Worm (Caenorhabditis elegans) whole organism, L3 larva: ENCODE data around the gene T24C4.5.
A peak's percentile ranks its signal among the peaks of the same experiment; 100 is the strongest.

ENCODE experiments used
- R02D3.7 ChIP-seq: fragments of 150-350 bp; optimal IDR thresholded peaks from 2 replicates; lab custom pipeline; 2014; ENCODE audit warnings: missing biosample characterization, missing genetic modification characterization
- ama-1 ChIP-seq: fragments of 150-350 bp; optimal IDR thresholded peaks from 2 replicates; lab custom pipeline; 2018
- ceh-16 ChIP-seq: sonication (generic microtip); optimal IDR thresholded peaks from 2 replicates; lab custom pipeline; 2017; ENCODE audit warnings: missing biosample characterization, missing genetic modification characterization
- ceh-28 ChIP-seq: fragments of 150-350 bp; optimal IDR thresholded peaks from 2 replicates; lab custom pipeline; 2014; ENCODE audit warnings: missing biosample characterization, missing genetic modification reagents, missing genetic modification characterization
- ceh-82 ChIP-seq: fragments of 150-350 bp; optimal IDR thresholded peaks from 2 replicates; lab custom pipeline; 2014; ENCODE audit warnings: missing biosample characterization, missing genetic modification characterization
- ceh-9 ChIP-seq: sonication (generic microtip); optimal IDR thresholded peaks from 2 replicates; lab custom pipeline; 2018; ENCODE audit warnings: missing biosample characterization, missing genetic modification characterization
- egl-27 ChIP-seq: sonication (generic microtip); optimal IDR thresholded peaks from 4 replicates; lab custom pipeline; 2017; ENCODE audit warnings: missing biosample characterization, missing genetic modification reagents, missing genetic modification characterization
- elt-2 ChIP-seq: sonication (generic microtip); optimal IDR thresholded peaks from 2 replicates; lab custom pipeline; 2016; ENCODE audit warnings: missing genetic modification reagents, mild to moderate bottlenecking, missing genetic modification characterization, missing compliant biosample characterization
- elt-3 ChIP-seq, 3 experiments: fragments of 150-350 bp in 1 of 3; sonication (generic microtip) in 2 of 3; optimal IDR thresholded peaks; 2 replicates in 2 of 3; 4 replicates in 1 of 3; lab custom pipeline; 2014 to 2017; ENCODE audit warnings: missing biosample characterization in 3 of 3, missing genetic modification characterization in 3 of 3
- eor-1 ChIP-seq, 2 experiments: fragments of 150-350 bp; optimal IDR thresholded peaks; 2 replicates each; lab custom pipeline; 2014 to 2018; ENCODE audit warnings: missing biosample characterization in 2 of 2, missing genetic modification characterization in 2 of 2
- fkh-10 ChIP-seq: sonication (generic microtip); optimal IDR thresholded peaks from 2 replicates; lab custom pipeline; 2017; ENCODE audit warnings: missing biosample characterization, missing genetic modification reagents, missing genetic modification characterization
- fos-1 ChIP-seq: fragments of 150-350 bp; optimal IDR thresholded peaks from 2 replicates; lab custom pipeline; 2014; ENCODE audit warnings: missing biosample characterization, missing genetic modification characterization
- hmg-11 ChIP-seq: sonication (generic microtip); optimal IDR thresholded peaks from 2 replicates; lab custom pipeline; 2016; ENCODE audit warnings: missing genetic modification characterization, missing compliant biosample characterization
- jun-1 ChIP-seq: fragments of 150-350 bp; optimal IDR thresholded peaks from 2 replicates; lab custom pipeline; 2014; ENCODE audit warnings: missing biosample characterization, missing genetic modification reagents, missing genetic modification characterization
- lin-15B ChIP-seq: fragments of 150-350 bp; optimal IDR thresholded peaks from 2 replicates; lab custom pipeline; 2014; ENCODE audit warnings: missing biosample characterization, missing genetic modification characterization
- lin-39 ChIP-seq: fragments of 150-350 bp; optimal IDR thresholded peaks from 2 replicates; lab custom pipeline; 2018; ENCODE audit warnings: missing biosample characterization, missing genetic modification reagents, missing genetic modification characterization
- lsy-12 ChIP-seq: sonication (generic microtip); optimal IDR thresholded peaks from 2 replicates; lab custom pipeline; 2016; ENCODE audit warnings: mild to moderate bottlenecking, missing genetic modification characterization, missing compliant biosample characterization
- mml-1 ChIP-seq: fragments of 150-350 bp; sonication (generic microtip); optimal IDR thresholded peaks from 3 replicates; lab custom pipeline; 2014; ENCODE audit warnings: missing biosample characterization, missing genetic modification characterization
- nfya-1 ChIP-seq: sonication (generic microtip); optimal IDR thresholded peaks from 2 replicates; lab custom pipeline; 2017; ENCODE audit warnings: missing genetic modification characterization, mild to moderate bottlenecking, missing compliant biosample characterization, antibody characterized with exemption, moderate library complexity; ENCODE audit not compliant: insufficient read depth
- nhr-23 ChIP-seq: fragments of 150-350 bp; optimal IDR thresholded peaks from 2 replicates; lab custom pipeline; 2014; ENCODE audit warnings: missing biosample characterization, missing genetic modification reagents, missing genetic modification characterization
- nhr-237 ChIP-seq: fragments of 150-350 bp; optimal IDR thresholded peaks from 2 replicates; lab custom pipeline; 2014; ENCODE audit warnings: missing biosample characterization, missing genetic modification characterization
- nhr-25 ChIP-seq: sonication (generic microtip); optimal IDR thresholded peaks from 2 replicates; lab custom pipeline; 2017; ENCODE audit warnings: missing biosample characterization, missing genetic modification characterization
- nhr-28 ChIP-seq: fragments of 150-350 bp; optimal IDR thresholded peaks from 2 replicates; lab custom pipeline; 2014; ENCODE audit warnings: missing biosample characterization, missing genetic modification characterization
- nhr-43 ChIP-seq: sonication (generic microtip); optimal IDR thresholded peaks from 2 replicates; lab custom pipeline; 2016; ENCODE audit warnings: mild to moderate bottlenecking, missing genetic modification characterization, missing compliant biosample characterization; ENCODE audit not compliant: poor library complexity, severe bottlenecking
- nhr-67 ChIP-seq: fragments of 150-350 bp; optimal IDR thresholded peaks from 2 replicates; lab custom pipeline; 2014; ENCODE audit warnings: missing biosample characterization, missing genetic modification characterization
- nhr-76 ChIP-seq: fragments of 150-350 bp; sonication (generic microtip); optimal IDR thresholded peaks from 5 replicates; lab custom pipeline; 2014; ENCODE audit warnings: missing biosample characterization, missing genetic modification characterization
- pha-4 ChIP-seq: fragments of 150-350 bp; optimal IDR thresholded peaks from 2 replicates; lab custom pipeline; 2014; ENCODE audit warnings: missing biosample characterization, missing genetic modification reagents, missing genetic modification characterization
- pqm-1 ChIP-seq: fragments of 150-350 bp; optimal IDR thresholded peaks from 2 replicates; lab custom pipeline; 2017; ENCODE audit warnings: missing biosample characterization, missing genetic modification characterization, inconsistent platforms
- sea-2 ChIP-seq: fragments of 150-350 bp; sonication (generic microtip); optimal IDR thresholded peaks from 4 replicates; lab custom pipeline; 2014; ENCODE audit warnings: missing biosample characterization, missing genetic modification reagents, missing genetic modification characterization
- skn-1 ChIP-seq: fragments of 150-350 bp; optimal IDR thresholded peaks from 2 replicates; lab custom pipeline; 2014; ENCODE audit warnings: missing biosample characterization, missing genetic modification characterization
- snpc-4 ChIP-seq: fragments of 150-350 bp; optimal IDR thresholded peaks from 2 replicates; lab custom pipeline; 2014; ENCODE audit warnings: missing biosample characterization, missing genetic modification characterization
- unc-39 ChIP-seq: sonication (generic microtip); optimal IDR thresholded peaks from 4 replicates; lab custom pipeline; 2017; ENCODE audit warnings: missing biosample characterization, missing genetic modification characterization
- unc-62 ChIP-seq: fragments of 150-350 bp; sonication (generic microtip); optimal IDR thresholded peaks from 4 replicates; lab custom pipeline; 2014; ENCODE audit warnings: missing biosample characterization, missing genetic modification reagents, missing genetic modification characterization
- zag-1 ChIP-seq: fragments of 150-350 bp; optimal IDR thresholded peaks from 2 replicates; lab custom pipeline; 2014; ENCODE audit warnings: missing biosample characterization, missing genetic modification characterization
- ztf-11 ChIP-seq: fragments of 150-350 bp; optimal IDR thresholded peaks from 2 replicates; lab custom pipeline; 2014; ENCODE audit warnings: missing biosample characterization, missing genetic modification characterization
- ztf-4 ChIP-seq: fragments of 150-350 bp; optimal IDR thresholded peaks from 2 replicates; lab custom pipeline; 2014; ENCODE audit warnings: missing biosample characterization, missing genetic modification characterization

T24C4.5 gene

DNA sequence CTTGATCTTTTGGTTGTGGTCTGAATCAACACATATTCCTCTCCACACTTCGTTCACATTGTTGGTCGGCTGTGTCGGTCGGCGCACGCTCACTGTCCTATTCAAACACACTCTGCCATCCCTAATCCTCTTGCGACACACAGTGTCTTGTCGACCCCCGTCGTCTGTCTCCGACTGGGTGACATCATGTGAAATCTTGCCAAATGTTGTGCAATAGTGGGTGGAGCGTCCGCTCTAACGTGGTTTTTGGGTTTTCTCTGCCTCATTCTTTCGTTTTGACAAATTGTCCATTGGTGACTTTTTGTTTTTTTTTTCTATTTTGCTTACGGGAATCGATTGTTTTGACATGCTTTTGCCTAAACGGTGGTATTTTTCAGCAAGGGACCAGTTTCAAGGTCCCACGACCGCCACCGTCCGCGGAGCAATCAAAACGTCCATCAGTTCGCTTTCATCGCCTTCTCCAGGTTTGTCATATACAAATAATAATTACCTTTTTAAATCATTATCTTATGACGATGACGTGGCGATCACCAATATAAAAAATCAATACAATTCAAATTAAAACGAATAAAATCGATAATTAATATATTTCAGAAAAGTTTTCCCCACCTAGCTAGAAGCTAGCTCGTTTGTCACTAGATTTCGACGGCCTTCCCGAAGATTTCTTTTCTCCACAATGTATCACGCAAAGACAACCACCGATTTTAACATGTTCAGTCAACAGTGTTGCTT lies 45.7 kb downstream of the T24C4.5 start (continued):
- TF ChIP-seq nfya-1 (peak; percentile 96), sea-2 (GFP tag; lab: Kevin White, UChicago) (peak; percentile 49), eor-1 (tag; optimal IDR thresholded peaks at IDR 0.05; lab: Kevin White, UChicago) (no peak), nhr-23 (tag; lab: Kevin White, UChicago) (peak; percentile 94), lsy-12 (tag; lab: Kevin White, UChicago) (peak; percentile 88)

- TF ChIP-seq lin-39 (no peak), eor-1 (tag; optimal IDR thresholded peaks at IDR 0.05; lab: Kevin White, UChicago) (no peak), egl-27 (no peak), hmg-11 (tag; lab: Kevin White, UChicago) (no peak), lin-15B (tag; lab: Kevin White, UChicago) (no peak), nhr-23 (tag; lab: Kevin White, UChicago) (no peak), jun-1 (tag; lab: Kevin White, UChicago) (peak; percentile 24), ceh-82 (tag; lab: Kevin White, UChicago) (peak; percentile 8), unc-62 (GFP tag; lab: Kevin White, UChicago) (no peak), lsy-12 (tag; lab: Kevin White, UChicago) (no peak), nhr-67 (tag; lab: Kevin White, UChicago) (no peak), pqm-1 (peak; percentile 98), ceh-9 (tag; lab: Kevin White, UChicago) (no peak), ceh-16 (tag; lab: Kevin White, UChicago) (no peak), nhr-28 (tag; lab: Kevin White, UChicago) (no peak), nhr-43 (tag; lab: Kevin White, UChicago) (no peak), nhr-237 (no peak), ama-1 (lab: Kevin White, UChicago) (no peak), R02D3.7 (tag; lab: Kevin White, UChicago) (no peak), fkh-10 (GFP tag; lab: Kevin White, UChicago) (no peak), unc-39 (tag; lab: Kevin White, UChicago) (no peak), elt-2 (tag; lab: Kevin White, UChicago) (peak; percentile 93), mml-1 (tag; lab: Kevin White, UChicago) (no peak), fos-1 (tag; lab: Kevin White, UChicago) (peak; percentile 14), ceh-28 (tag; lab: Kevin White, UChicago) (peak; percentile 27), snpc-4 (no peak), nfya-1 (no peak), skn-1 (tag; lab: Kevin White, UChicago) (no peak), nhr-25 (tag; lab: Kevin White, UChicago) (no peak), ztf-11 (no peak), nhr-76 (no peak), zag-1 (no peak), elt-3 (tag; optimal IDR thresholded peaks at IDR 0.05; lab: Kevin White, UChicago) (no peak), ztf-4 (tag; lab: Kevin White, UChicago) (no peak), pha-4 (tag; lab: Kevin White, UChicago) (peak; percentile 79)
These were observed 46.6 kb downstream of the T24C4.5 start, which contains the start of gene zip-2 for ce11 chrIII:832855-833504. zip-2 (plus strand) TSS chrIII:832982.

ce11 chrIII:831961-832360 lies 47.6 kb downstream of the T24C4.5 start, which contains the start of gene ceeh-1:
ceeh-1 (minus strand) TSS chrIII:832277.
- TF ChIP-seq nhr-28 (tag; lab: Kevin White, UChicago) = no peak
- TF ChIP-seq elt-2 (tag; lab: Kevin White, UChicago) = peak; percentile 29
